Fruit fly (Drosophila melanogaster) whole organism, adult: ENCODE results near the gene Ugt37A1.

Source experiments
- CG11617 ChIP-seq: fragments of 200-800 bp; sonication (Bioruptor generic); optimal IDR thresholded peaks from 2 replicates; lab custom pipeline; 2017; ENCODE audit warnings: mild to moderate bottlenecking, missing biosample characterization, missing genetic modification reagents, missing genetic modification characterization
- CG14711 ChIP-seq: fragments of 200-800 bp; sonication (Bioruptor generic); optimal IDR thresholded peaks from 2 replicates; lab custom pipeline; 2018; ENCODE audit warnings: missing biosample characterization, mild to moderate bottlenecking, missing genetic modification characterization, moderate library complexity
- CG33017 ChIP-seq: fragments of 200-800 bp; sonication (Bioruptor generic); optimal IDR thresholded peaks from 2 replicates; lab custom pipeline; 2018; ENCODE audit warnings: missing biosample characterization, mild to moderate bottlenecking, missing genetic modification characterization, moderate library complexity
- CG7045 ChIP-seq: fragments of 200-800 bp; sonication (Bioruptor generic); optimal IDR thresholded peaks from 2 replicates; lab custom pipeline; 2017; ENCODE audit warnings: missing biosample characterization, mild to moderate bottlenecking, missing genetic modification characterization
- CG7101 ChIP-seq: fragments of 200-800 bp; sonication (Bioruptor generic); optimal IDR thresholded peaks from 2 replicates; lab custom pipeline; 2018; ENCODE audit warnings: missing biosample characterization, mild to moderate bottlenecking, missing genetic modification characterization, moderate library complexity
- Hr96 ChIP-seq: fragments of 200-800 bp; sonication (Bioruptor generic); optimal IDR thresholded peaks from 2 replicates; lab custom pipeline; 2016; ENCODE audit warnings: missing biosample characterization, missing genetic modification characterization
- Mnt ChIP-seq: fragments of 200-800 bp; sonication (Bioruptor generic); optimal IDR thresholded peaks from 2 replicates; lab custom pipeline; 2016; ENCODE audit warnings: missing biosample characterization, mild to moderate bottlenecking, missing genetic modification characterization
- bab1 ChIP-seq: fragments of 200-800 bp; sonication (Bioruptor generic); optimal IDR thresholded peaks from 3 replicates; lab custom pipeline; 2019; ENCODE audit warnings: missing biosample characterization, mild to moderate bottlenecking, missing genetic modification characterization, moderate library complexity
- cic ChIP-seq: fragments of 200-800 bp; sonication (Bioruptor generic); optimal IDR thresholded peaks from 2 replicates; lab custom pipeline; 2017; ENCODE audit warnings: missing biosample characterization, mild to moderate bottlenecking, missing genetic modification characterization, moderate library complexity
- cnc ChIP-seq, 2 experiments: fragments of >200 bp; optimal IDR thresholded peaks; 2 replicates each; lab custom pipeline; 2017
- kay ChIP-seq: fragments of 200-800 bp; sonication (Bioruptor generic); peaks from one replicate; lab custom pipeline; 2016; ENCODE audit warnings: missing biosample characterization, missing genetic modification characterization, borderline replicate concordance
- ovo ChIP-seq: fragments of 200-800 bp; sonication (Bioruptor generic); optimal IDR thresholded peaks from 2 replicates; lab custom pipeline; 2016; ENCODE audit warnings: missing biosample characterization, missing genetic modification characterization
- tj ChIP-seq: fragments of 200-800 bp; sonication (Bioruptor generic); optimal IDR thresholded peaks from 3 replicates; lab custom pipeline; 2017; ENCODE audit warnings: missing biosample characterization, mild to moderate bottlenecking, missing genetic modification characterization, moderate library complexity
- toe ChIP-seq: fragments of 200-800 bp; sonication (Bioruptor generic); optimal IDR thresholded peaks from 2 replicates; lab custom pipeline; 2016; ENCODE audit warnings: missing biosample characterization, missing genetic modification characterization

dm6 chr2L:20399239-20399638, 25.3 kb upstream of the Ugt37A1 start:
- TF ChIP-seq CG7101 (no peak), Hr96 (GFP tag; lab: Kevin White, UChicago) (no peak), tj (GFP tag; lab: Kevin White, UChicago) (no peak), cnc (optimal IDR thresholded peaks at IDR 0.05; lab: Kevin White, UChicago) (no peak), ovo (GFP tag; lab: Kevin White, UChicago) (no peak), CG33017 (no peak), cic (GFP tag; lab: Kevin White, UChicago) (no peak), Mnt (GFP tag; lab: Kevin White, UChicago) (no peak), CG14711 (no peak), toe (no peak), CG11617 (GFP tag; lab: Kevin White, UChicago) (no peak), kay (no peak), bab1 (GFP tag; lab: Kevin White, UChicago) (no peak), CG7045 (GFP tag; lab: Kevin White, UChicago) (no peak)
